Worm (Caenorhabditis elegans): ENCODE results near the gene mltn-8.

DNA sequence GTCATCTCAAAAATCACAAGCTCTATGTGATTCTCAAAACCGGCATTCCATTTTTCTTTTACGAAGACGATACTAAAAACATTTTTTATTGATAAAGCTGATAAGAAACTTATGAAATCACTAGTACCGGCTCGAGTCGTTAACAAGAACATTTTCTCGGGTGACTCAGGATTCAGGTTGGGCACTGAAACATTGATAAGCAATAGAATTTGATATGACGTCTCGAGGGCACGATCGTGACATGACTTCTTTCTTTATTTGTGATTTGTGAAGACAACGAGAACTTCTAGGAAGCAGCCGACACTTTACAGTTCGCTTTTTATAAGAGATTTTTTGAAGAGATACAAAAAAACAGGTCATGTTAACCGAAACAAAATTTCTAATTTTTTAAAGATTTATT, 46.4 kb downstream of the mltn-8 start:
- no peak for TF ChIP-seq W03F9.2 (tag; optimal IDR thresholded peaks at IDR 0.05)
- TF ChIP-seq dao-5 (tag; optimal IDR thresholded peaks at IDR 0.05): no peak
- no peak for TF ChIP-seq him-1 (tag; optimal IDR thresholded peaks at IDR 0.05)
